Fruit fly (Drosophila melanogaster): ENCODE results near the gene brwl.
A peak's percentile ranks its signal among the peaks of the same experiment; 100 is the strongest.

Gene brwl

DNA sequence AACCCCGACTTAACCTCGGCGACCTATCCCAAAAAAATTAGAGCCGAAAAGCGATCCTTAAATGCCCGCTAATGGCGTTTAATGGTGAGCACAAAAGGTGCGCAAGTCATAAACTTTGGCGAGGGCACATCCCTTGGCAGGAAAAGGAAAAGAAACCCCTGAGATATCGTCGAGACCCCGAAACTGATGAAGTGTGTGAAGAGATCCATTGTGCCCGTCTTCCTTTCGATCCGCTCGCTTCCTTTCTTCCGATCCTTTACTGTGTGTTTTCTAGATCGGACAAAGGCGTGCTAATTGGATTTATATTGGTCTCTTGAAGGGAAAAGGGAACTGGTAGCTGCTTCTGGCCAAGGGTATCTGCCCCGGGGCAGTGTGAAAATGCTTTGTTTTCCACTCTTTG, 32.5 kb downstream of the brwl start (continued):
- TF ChIP-seq pum (GFP tag; optimal IDR thresholded peaks at IDR 0.05) (no peak), zen (tag; optimal IDR thresholded peaks at IDR 0.05) (peak; percentile 25), insv (GFP tag; optimal IDR thresholded peaks at IDR 0.05) (peak in 1 of 2 experiments; percentile 77), CG14710 (tag; optimal IDR thresholded peaks at IDR 0.05) (no peak), CG1603 (tag; optimal IDR thresholded peaks at IDR 0.05) (no peak), gsb-n (tag; optimal IDR thresholded peaks at IDR 0.05) (peak; percentile 63), esg (GFP tag; conservative IDR thresholded peaks at IDR 0.05) (no peak), pros (GFP tag; optimal IDR thresholded peaks at IDR 0.05) (peak; percentile 32), lilli (GFP tag; optimal IDR thresholded peaks at IDR 0.05) (no peak), CG13624 (GFP tag; optimal IDR thresholded peaks at IDR 0.05) (no peak)

- TF ChIP-seq CG2120 (GFP tag; optimal IDR thresholded peaks at IDR 0.05) (no peak), Hey (tag; optimal IDR thresholded peaks at IDR 0.05) (no peak), nerfin-2 (GFP tag; IDR thresholded peaks at IDR 0.05; ENCODE audit: partially characterized antibody) (no peak), ind (GFP tag; optimal IDR thresholded peaks at IDR 0.05) (no peak), sens (GFP tag) (no peak), HmgD (GFP tag; optimal IDR thresholded peaks at IDR 0.05) (no peak), Dip2 (GFP tag; IDR thresholded peaks at IDR 0.05) (no peak), CG30403 (GFP tag; optimal IDR thresholded peaks at IDR 0.05) (no peak), Bgb (GFP tag; IDR thresholded peaks at IDR 0.05; ENCODE audit: partially characterized antibody) (no peak), twi (tag; optimal IDR thresholded peaks at IDR 0.05) (peak; percentile 20), pnt (GFP tag; optimal IDR thresholded peaks at IDR 0.05) (no peak), CG18476 (GFP tag; optimal IDR thresholded peaks at IDR 0.05) (no peak), CG8765 (GFP tag; IDR thresholded peaks at IDR 0.05) (no peak), CG9609 (GFP tag; optimal IDR thresholded peaks at IDR 0.05) (no peak), Ada2b (GFP tag; IDR thresholded peaks at IDR 0.05) (no peak), CG17802 (tag; optimal IDR thresholded peaks at IDR 0.05) (no peak), CG16863 (GFP tag; optimal IDR thresholded peaks at IDR 0.05) (no peak), D (optimal IDR thresholded peaks at IDR 0.05) (peak; percentile 53), D (GFP tag; optimal IDR thresholded peaks at IDR 0.05) (no peak), lov (optimal IDR thresholded peaks at IDR 0.05) (no peak), lov (GFP tag; IDR thresholded peaks at IDR 0.05) (no peak), CG10565 (GFP tag; optimal IDR thresholded peaks at IDR 0.05) (no peak), wek (GFP tag; optimal IDR thresholded peaks at IDR 0.05) (no peak), wor (GFP tag; IDR thresholded peaks at IDR 0.05) (no peak), br (optimal IDR thresholded peaks at IDR 0.05) (no peak), CG13287 (GFP tag; IDR thresholded peaks at IDR 0.05; ENCODE audit: partially characterized antibody) (no peak), CG30431 (GFP tag; optimal IDR thresholded peaks at IDR 0.05) (no peak), Eip74EF (GFP tag; optimal IDR thresholded peaks at IDR 0.05) (no peak), disco-r (GFP tag; optimal IDR thresholded peaks at IDR 0.05) (no peak), Rx (GFP tag; IDR thresholded peaks at IDR 0.05) (no peak), CG7839 (tag; optimal IDR thresholded peaks at IDR 0.05) (no peak), zen (tag; optimal IDR thresholded peaks at IDR 0.05) (peak; percentile 99), CG9876 (GFP tag; optimal IDR thresholded peaks at IDR 0.05) (no peak), kay (GFP tag; optimal IDR thresholded peaks at IDR 0.05) (no peak), CG14667 (GFP tag; IDR thresholded peaks at IDR 0.05) (no peak), tll (GFP tag; optimal IDR thresholded peaks at IDR 0.05) (peak in 1 of 2 experiments; percentile 77), Atf-2 (GFP tag; optimal IDR thresholded peaks at IDR 0.05) (no peak), nerfin-1 (tag; optimal IDR thresholded peaks at IDR 0.05) (no peak), cas (GFP tag; IDR thresholded peaks at IDR 0.05) (no peak), crol (GFP tag; IDR thresholded peaks at IDR 0.05) (no peak), Six4 (GFP tag; optimal IDR thresholded peaks at IDR 0.05) (no peak), Xbp1 (GFP tag; optimal IDR thresholded peaks at IDR 0.05) (no peak), cad (GFP tag; optimal IDR thresholded peaks at IDR 0.05) (peak; percentile 41)
These were observed 33.4 kb downstream of the brwl start for dm6 chr2L:9602103-9602502.
